Fruit fly (Drosophila melanogaster) whole organism, embryonic: ENCODE results near the gene CG33654.

Experiments used
- Atf6 ChIP-seq: fragments of 200-800 bp; sonication (Bioruptor generic); IDR thresholded peaks from 2 replicates; pipeline ENCODE4 v1.3.6; 2022; ENCODE audit warnings: missing biosample characterization, missing genetic modification characterization
- Bgb ChIP-seq: fragments of 200-800 bp; sonication (Bioruptor generic); IDR thresholded peaks from 2 replicates; pipeline ENCODE4 v1.3.6; 2022; ENCODE audit warnings: missing biosample characterization, missing genetic modification characterization; ENCODE audit not compliant: partially characterized antibody
- Bteb2 ChIP-seq: fragments of 200-800 bp; sonication (Bioruptor generic); optimal IDR thresholded peaks from 2 replicates; lab custom pipeline; 2016; ENCODE audit warnings: missing biosample characterization, missing genetic modification characterization
- CG10543 ChIP-seq: fragments of 200-800 bp; sonication (Bioruptor generic); optimal IDR thresholded peaks from 3 replicates; lab custom pipeline; 2017; ENCODE audit warnings: missing biosample characterization, mild to moderate bottlenecking, missing genetic modification characterization, moderate library complexity
- CG12769 ChIP-seq: fragments of 200-800 bp; sonication (Bioruptor generic); optimal IDR thresholded peaks from 2 replicates; lab custom pipeline; 2019; ENCODE audit warnings: missing biosample characterization, mild to moderate bottlenecking, missing genetic modification characterization, moderate library complexity
- CG14014 ChIP-seq: fragments of 200-800 bp; sonication (Bioruptor generic); IDR thresholded peaks from 2 replicates; pipeline ENCODE4 v1.3.6; 2022; ENCODE audit warnings: missing biosample characterization, missing genetic modification characterization
- CG15073 ChIP-seq: fragments of 200-800 bp; sonication (Bioruptor generic); optimal IDR thresholded peaks from 2 replicates; lab custom pipeline; 2016; ENCODE audit warnings: missing biosample characterization, missing genetic modification characterization
- CG15269 ChIP-seq: fragments of 200-800 bp; sonication (Bioruptor generic); optimal IDR thresholded peaks from 2 replicates; lab custom pipeline; 2018; ENCODE audit warnings: missing biosample characterization, mild to moderate bottlenecking, missing genetic modification characterization, moderate library complexity
- CG16815 ChIP-seq: fragments of 200-800 bp; sonication (Bioruptor generic); optimal IDR thresholded peaks from 3 replicates; lab custom pipeline; 2017; ENCODE audit warnings: missing biosample characterization, mild to moderate bottlenecking, missing genetic modification characterization
- CG17568 ChIP-seq: fragments of 200-800 bp; sonication (Bioruptor generic); optimal IDR thresholded peaks from 2 replicates; lab custom pipeline; 2018; ENCODE audit warnings: missing biosample characterization, mild to moderate bottlenecking, missing genetic modification characterization, moderate library complexity
- CG31388 ChIP-seq: fragments of 200-800 bp; sonication (Bioruptor generic); optimal IDR thresholded peaks from 2 replicates; lab custom pipeline; 2016; ENCODE audit warnings: missing biosample characterization, missing genetic modification characterization
- CG33213 ChIP-seq: fragments of 200-800 bp; sonication (Bioruptor generic); optimal IDR thresholded peaks from 3 replicates; lab custom pipeline; 2016; ENCODE audit warnings: missing biosample characterization, missing genetic modification characterization
- CG34422 ChIP-seq: fragments of 200-800 bp; sonication (Bioruptor generic); IDR thresholded peaks from 3 replicates; pipeline ENCODE4 v1.3.6; 2022; ENCODE audit warnings: missing biosample characterization, missing genetic modification characterization
- CG4360 ChIP-seq: fragments of 200-800 bp; sonication (Bioruptor generic); IDR thresholded peaks from 2 replicates; pipeline ENCODE4 v1.3.6; 2022; ENCODE audit warnings: missing biosample characterization, missing genetic modification characterization
- CG4707 ChIP-seq: fragments of 200-800 bp; sonication (Bioruptor generic); optimal IDR thresholded peaks from 2 replicates; lab custom pipeline; 2018; ENCODE audit warnings: missing biosample characterization, mild to moderate bottlenecking, missing genetic modification characterization, moderate library complexity
- CG6175 ChIP-seq: fragments of 200-800 bp; sonication (Bioruptor generic); IDR thresholded peaks from 3 replicates; pipeline ENCODE4 v1.3.6; 2022; ENCODE audit warnings: missing biosample characterization, missing genetic modification characterization
- CG8290 ChIP-seq, 3 experiments: fragments of 200-800 bp; sonication (Bioruptor generic); optimal IDR thresholded peaks; 2 replicates each; lab custom pipeline; 2016 to 2019; ENCODE audit warnings: missing biosample characterization in 3 of 3, missing genetic modification characterization in 3 of 3, mild to moderate bottlenecking in 2 of 3, moderate library complexity in 1 of 3
- CG8388 ChIP-seq: fragments of 200-800 bp; sonication (Bioruptor generic); optimal IDR thresholded peaks from 2 replicates; lab custom pipeline; 2019; ENCODE audit warnings: missing biosample characterization, mild to moderate bottlenecking, missing genetic modification characterization, moderate library complexity
- D19A ChIP-seq: fragments of 200-800 bp; optimal IDR thresholded peaks from 3 replicates; lab custom pipeline; 2019; ENCODE audit warnings: missing biosample characterization, mild to moderate bottlenecking, missing genetic modification characterization, moderate library complexity
- H15 ChIP-seq: fragments of 200-800 bp; sonication (Bioruptor generic); IDR thresholded peaks from 3 replicates; pipeline ENCODE4 v1.3.6; 2022; ENCODE audit warnings: missing biosample characterization, missing genetic modification characterization
- Hey ChIP-seq: fragments of 200-800 bp; sonication (Bioruptor generic); optimal IDR thresholded peaks from 3 replicates; lab custom pipeline; 2018; ENCODE audit warnings: missing biosample characterization, mild to moderate bottlenecking, missing genetic modification characterization
- Meics ChIP-seq: fragments of 200-800 bp; sonication (Bioruptor generic); optimal IDR thresholded peaks from 2 replicates; lab custom pipeline; 2017; ENCODE audit warnings: missing biosample characterization, mild to moderate bottlenecking, missing genetic modification characterization
- NC2β ChIP-seq: fragments of 200-800 bp; sonication (Bioruptor generic); optimal IDR thresholded peaks from 2 replicates; lab custom pipeline; 2016; ENCODE audit warnings: missing biosample characterization, missing genetic modification characterization
- Ptx1 ChIP-seq: fragments of 200-800 bp; sonication (Bioruptor generic); IDR thresholded peaks from 2 replicates; pipeline ENCODE4 v1.3.6; 2022; ENCODE audit warnings: missing biosample characterization, missing genetic modification characterization
- Sox102F ChIP-seq: fragments of 200-800 bp; sonication (Bioruptor generic); optimal IDR thresholded peaks from 2 replicates; lab custom pipeline; 2018; ENCODE audit warnings: missing biosample characterization, mild to moderate bottlenecking, missing genetic modification characterization, moderate library complexity
- Tbp ChIP-seq: fragments of >200 bp; optimal IDR thresholded peaks from 2 replicates; lab custom pipeline; 2018; ENCODE audit warnings: missing biosample characterization, missing genetic modification characterization
- amos ChIP-seq: fragments of 200-800 bp; sonication (Bioruptor generic); IDR thresholded peaks from 2 replicates; pipeline ENCODE4 v1.3.6; 2022; ENCODE audit warnings: missing biosample characterization, missing genetic modification characterization; ENCODE audit not compliant: partially characterized antibody
- bbx ChIP-seq: fragments of 200-800 bp; sonication (Bioruptor generic); IDR thresholded peaks from 2 replicates; pipeline ENCODE4 v1.3.6; 2022; ENCODE audit warnings: missing biosample characterization, missing genetic modification characterization; ENCODE audit not compliant: partially characterized antibody
- bowl ChIP-seq: fragments of 200-800 bp; sonication (Bioruptor generic); IDR thresholded peaks from 2 replicates; pipeline ENCODE4 v1.3.6; 2022; ENCODE audit warnings: missing biosample characterization, missing genetic modification characterization
- dysf ChIP-seq: fragments of 200-800 bp; sonication (Bioruptor generic); IDR thresholded peaks from 3 replicates; pipeline ENCODE4 v1.3.6; 2022; ENCODE audit warnings: missing biosample characterization, missing genetic modification characterization
- exex ChIP-seq: fragments of 200-800 bp; sonication (Bioruptor generic); optimal IDR thresholded peaks from 4 replicates; lab custom pipeline; 2018; ENCODE audit warnings: missing biosample characterization, mild to moderate bottlenecking, missing genetic modification characterization, moderate library complexity
- grn ChIP-seq: fragments of 200-800 bp; sonication (Bioruptor generic); optimal IDR thresholded peaks from 3 replicates; lab custom pipeline; 2017; ENCODE audit warnings: missing biosample characterization, missing genetic modification characterization
- hb ChIP-seq: fragments of 200-800 bp; sonication (Bioruptor generic); IDR thresholded peaks from 3 replicates; pipeline ENCODE4 v1.3.6; 2022; ENCODE audit warnings: missing biosample characterization, missing genetic modification characterization; ENCODE audit not compliant: partially characterized antibody
- jumu ChIP-seq: fragments of 200-800 bp; sonication (Bioruptor generic); optimal IDR thresholded peaks from 3 replicates; lab custom pipeline; 2016; ENCODE audit warnings: missing biosample characterization, missing genetic modification characterization
- pnt ChIP-seq: fragments of 200-800 bp; sonication (Bioruptor generic); optimal IDR thresholded peaks from 3 replicates; lab custom pipeline; 2016; ENCODE audit warnings: missing biosample characterization, missing genetic modification characterization
- prd ChIP-seq, 3 experiments: fragments of >200 bp in 2 of 3; fragments of 200-800 bp in 1 of 3; sonication (Bioruptor generic) in 1 of 3; optimal IDR thresholded peaks in 2 of 3; IDR thresholded peaks in 1 of 3; 2 replicates in 2 of 3; 3 replicates in 1 of 3; pipeline versions ENCODE4 v1.3.6 to Lab custom; 2017 to 2022; ENCODE audit warnings: missing biosample characterization in 1 of 3, missing genetic modification characterization in 1 of 3
- rib ChIP-seq: fragments of 200-800 bp; sonication (Bioruptor generic); IDR thresholded peaks from 2 replicates; pipeline ENCODE4 v1.3.6; 2022; ENCODE audit warnings: missing biosample characterization, missing genetic modification characterization
- sd ChIP-seq: fragments of 200-800 bp; sonication (Bioruptor generic); optimal IDR thresholded peaks from 3 replicates; lab custom pipeline; 2018; ENCODE audit warnings: missing biosample characterization, mild to moderate bottlenecking, missing genetic modification characterization, moderate library complexity
- sob ChIP-seq: fragments of 200-800 bp; sonication (Bioruptor generic); IDR thresholded peaks from 2 replicates; pipeline ENCODE4 v1.3.6; 2022; ENCODE audit warnings: missing biosample characterization, missing genetic modification characterization
- trh ChIP-seq: fragments of 200-800 bp; sonication (Bioruptor generic); optimal IDR thresholded peaks from 2 replicates; lab custom pipeline; 2016; ENCODE audit warnings: missing biosample characterization, missing genetic modification characterization
- ttk ChIP-seq: fragments of 200-800 bp; sonication (Bioruptor generic); IDR thresholded peaks from 2 replicates; pipeline ENCODE4 v2.1.2; 2022; ENCODE audit warnings: missing biosample characterization, missing genetic modification characterization
- vnd ChIP-seq: fragments of 200-800 bp; sonication (Bioruptor generic); IDR thresholded peaks from 3 replicates; pipeline ENCODE4 v1.3.6; 2022; ENCODE audit warnings: missing biosample characterization, missing genetic modification characterization; ENCODE audit not compliant: partially characterized antibody
- z ChIP-seq: fragments of 200-800 bp; sonication (Bioruptor generic); IDR thresholded peaks from 3 replicates; pipeline ENCODE4 v1.3.6; 2022; ENCODE audit warnings: missing biosample characterization, missing genetic modification characterization
- zfh1 ChIP-seq: fragments of 200-800 bp; sonication (Bioruptor generic); IDR thresholded peaks from 3 replicates; pipeline ENCODE4 v1.3.6; 2022; ENCODE audit warnings: missing biosample characterization, missing genetic modification characterization

CG33654 gene

DNA sequence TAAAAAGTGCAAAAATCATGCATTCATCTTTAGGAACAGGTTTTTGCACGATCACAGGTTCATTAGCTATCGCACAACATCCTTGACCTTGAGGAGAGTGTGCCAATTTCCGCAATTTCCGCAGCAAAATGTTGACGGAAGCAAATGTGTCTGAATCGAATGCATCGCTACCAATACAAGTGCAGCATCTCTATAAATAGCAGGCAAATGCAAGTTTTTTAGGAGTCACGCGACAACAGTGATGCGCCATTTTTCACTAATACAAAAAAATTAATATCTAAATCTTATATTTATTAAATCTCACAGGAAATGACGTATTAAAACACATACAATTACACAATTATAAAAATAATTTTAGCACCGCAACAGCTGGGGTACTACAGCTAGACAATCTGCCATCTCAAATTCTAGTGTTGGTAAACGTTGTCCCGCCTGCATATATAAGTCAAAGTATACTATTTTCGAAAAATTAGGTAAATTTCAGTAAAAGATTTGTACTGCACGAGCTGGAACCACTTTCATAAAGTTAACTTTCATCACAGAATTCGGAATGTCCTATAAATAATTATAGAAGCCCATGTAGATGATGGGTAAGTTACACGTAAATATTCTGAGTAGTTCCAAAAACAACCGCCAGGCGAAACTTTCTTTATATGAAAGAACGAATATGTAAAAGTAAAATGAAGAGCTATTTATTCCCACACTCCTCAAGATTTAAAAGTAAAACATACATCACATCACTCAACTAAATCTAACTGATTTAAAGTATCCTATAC lies 9.0 kb downstream of the CG33654 start, which contains the start of gene CG9399 (continued):
- TF ChIP-seq CG15073 (peak; percentile 87), prd (optimal IDR thresholded peaks at IDR 0.05; lab: Kevin White, UChicago) (no peak), prd (GFP tag; IDR thresholded peaks at IDR 0.05; lab: Robert Waterston, UW) (peak; percentile 99), Tbp (GFP tag; lab: Kevin White, UChicago) (peak; percentile 68), Meics (GFP tag; lab: Kevin White, UChicago) (peak; percentile 95), bowl (GFP tag; lab: Robert Waterston, UW) (peak; percentile 96), CG8388 (GFP tag; lab: Kevin White, UChicago) (peak; percentile 97), CG16815 (GFP tag; lab: Kevin White, UChicago) (peak; percentile 96), H15 (GFP tag; lab: Robert Waterston, UW) (peak; percentile 99), D19A (tag; lab: Kevin White, UChicago) (peak; percentile 92), z (peak; percentile 73)

- TF ChIP-seq CG4707 (peak; percentile 3), CG4360 (GFP tag; lab: Robert Waterston, UW) (peak; percentile 79), CG10543 (GFP tag; lab: Kevin White, UChicago) (peak; percentile 31), CG15269 (tag; lab: Kevin White, UChicago) (peak; percentile 14), sob (GFP tag; lab: Robert Waterston, UW) (no peak), zfh1 (GFP tag; lab: Robert Waterston, UW) (no peak; the same call in 2 of the 3 replicates), CG34422 (GFP tag; lab: Robert Waterston, UW) (peak; percentile 63; the same call in 1 of the 3 replicates), grn (peak; percentile 88), hb (GFP tag; lab: Robert Waterston, UW) (0 out of 3 replicates have a peak, but pooled peaks have one; percentile 39), CG17568 (GFP tag; lab: Kevin White, UChicago) (no peak), Bteb2 (GFP tag; lab: Kevin White, UChicago) (no peak), pnt (GFP tag; lab: Kevin White, UChicago) (no peak), CG31388 (GFP tag; lab: Kevin White, UChicago) (no peak), ttk (GFP tag; lab: Robert Waterston, UW) (0 out of 2 replicates have a peak, but pooled peaks have one; percentile 25), Bgb (GFP tag; lab: Robert Waterston, UW) (peak; percentile 43; the same call in 1 of the 2 replicates), Atf6 (peak; percentile 35; the same call in 1 of the 2 replicates), amos (GFP tag; lab: Robert Waterston, UW) (peak; percentile 28; the same call in 1 of the 2 replicates), CG14014 (GFP tag; lab: Robert Waterston, UW) (0 out of 2 replicates have a peak, but pooled peaks have one; percentile 27), jumu (GFP tag; lab: Kevin White, UChicago) (no peak), exex (tag; lab: Kevin White, UChicago) (peak; percentile 94), CG8290 (GFP tag; optimal IDR thresholded peaks at IDR 0.05; lab: Kevin White, UChicago) (no peak), CG8290 (tag; optimal IDR thresholded peaks at IDR 0.05; lab: Kevin White, UChicago) (peak in 1 of 2 experiments; percentile 28), NC2β (GFP tag; lab: Kevin White, UChicago) (no peak), rib (GFP tag; lab: Robert Waterston, UW) (0 out of 2 replicates have a peak, but pooled peaks have one; percentile 15), vnd (GFP tag; lab: Robert Waterston, UW) (no peak), trh (no peak), CG6175 (no peak), bbx (GFP tag; lab: Robert Waterston, UW) (0 out of 2 replicates have a peak, but pooled peaks have one; percentile 29), Sox102F (no peak), CG12769 (peak; percentile 42), Ptx1 (GFP tag; lab: Robert Waterston, UW) (0 out of 2 replicates have a peak, but pooled peaks have one; percentile 7), CG33213 (GFP tag; lab: Kevin White, UChicago) (no peak), sd (tag; lab: Kevin White, UChicago) (peak; percentile 76), dysf (GFP tag; lab: Robert Waterston, UW) (no peak), Hey (tag; lab: Kevin White, UChicago) (no peak)
These were observed 9.9 kb downstream of the CG33654 start for dm6 chr3R:9572929-9573811.
